Fruit fly (Drosophila melanogaster) whole organism, embryonic: ENCODE data around the gene CG10035.

ENCODE experiments used
- Bgb ChIP-seq: fragments of 200-800 bp; sonication (Bioruptor generic); IDR thresholded peaks from 2 replicates; pipeline ENCODE4 v1.3.6; 2022; ENCODE audit warnings: missing biosample characterization, missing genetic modification characterization; ENCODE audit not compliant: partially characterized antibody
- CG10654 ChIP-seq: fragments of 200-800 bp; sonication (Bioruptor generic); optimal IDR thresholded peaks from 2 replicates; lab custom pipeline; 2016; ENCODE audit warnings: missing biosample characterization, missing genetic modification characterization
- CG6272 ChIP-seq: fragments of 200-800 bp; sonication (Bioruptor generic); IDR thresholded peaks from 2 replicates; pipeline ENCODE4 v1.3.6; 2022; ENCODE audit warnings: missing biosample characterization, missing genetic modification characterization
- Ptx1 ChIP-seq: fragments of 200-800 bp; sonication (Bioruptor generic); IDR thresholded peaks from 2 replicates; pipeline ENCODE4 v1.3.6; 2022; ENCODE audit warnings: missing biosample characterization, missing genetic modification characterization
- ash1 ChIP-seq: fragments of 200-800 bp; sonication (Bioruptor generic); optimal IDR thresholded peaks from 2 replicates; lab custom pipeline; 2018; ENCODE audit warnings: missing biosample characterization, mild to moderate bottlenecking, missing genetic modification characterization
- fd96Cb ChIP-seq: fragments of 200-800 bp; sonication (Bioruptor generic); optimal IDR thresholded peaks from 2 replicates; lab custom pipeline; 2018; ENCODE audit warnings: missing biosample characterization, mild to moderate bottlenecking, missing genetic modification characterization, moderate library complexity
- gem ChIP-seq: fragments of 200-800 bp; sonication (Bioruptor generic); optimal IDR thresholded peaks from 2 replicates; lab custom pipeline; 2019; ENCODE audit warnings: missing biosample characterization, mild to moderate bottlenecking, missing genetic modification characterization, moderate library complexity
- unpg ChIP-seq: fragments of 200-800 bp; sonication (Bioruptor generic); optimal IDR thresholded peaks from 3 replicates; lab custom pipeline; 2018; ENCODE audit warnings: missing biosample characterization, mild to moderate bottlenecking, missing genetic modification characterization, moderate library complexity

DNA sequence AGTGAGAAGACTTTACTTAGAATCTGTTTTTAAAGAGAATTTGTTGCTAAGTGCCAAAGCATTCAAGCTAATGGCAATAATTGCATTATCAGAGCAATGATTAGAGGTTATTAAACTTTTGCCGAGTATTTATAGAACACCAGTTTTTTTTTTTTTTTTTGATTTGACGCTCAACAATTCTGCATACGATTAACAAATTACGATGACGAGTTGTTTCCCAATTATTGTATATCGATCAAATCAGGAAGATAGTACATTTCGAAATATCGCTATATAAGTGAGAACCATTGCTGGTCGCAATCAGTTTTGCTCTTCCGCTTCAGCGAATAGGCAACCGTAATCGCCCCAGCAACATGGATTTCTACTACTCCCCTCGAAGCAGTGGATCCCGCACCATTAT lies 8.7 kb downstream of the CG10035 start, which contains the start of gene GstD4:
- TF ChIP-seq Bgb (GFP tag; lab: Robert Waterston, UW) (no peak), gem (tag; lab: Kevin White, UChicago) (no peak), CG10654 (GFP tag; lab: Kevin White, UChicago) (no peak), unpg (GFP tag; lab: Kevin White, UChicago) (no peak), ash1 (GFP tag; lab: Kevin White, UChicago) (no peak), Ptx1 (GFP tag; lab: Robert Waterston, UW) (no peak), CG6272 (no peak), fd96Cb (tag; lab: Kevin White, UChicago) (no peak)
